Fruit fly (Drosophila melanogaster) whole organism, adult: ENCODE measurements around the gene mgr.

Experiments used
- CG12768 ChIP-seq: fragments of 200-800 bp; sonication (Bioruptor generic); optimal IDR thresholded peaks from 2 replicates; lab custom pipeline; 2017; ENCODE audit warnings: missing biosample characterization, missing genetic modification characterization, mild to moderate bottlenecking, moderate library complexity, missing genetic modification reagents
- CG14711 ChIP-seq: fragments of 200-800 bp; sonication (Bioruptor generic); optimal IDR thresholded peaks from 2 replicates; lab custom pipeline; 2018; ENCODE audit warnings: missing biosample characterization, mild to moderate bottlenecking, missing genetic modification characterization, moderate library complexity
- CG33017 ChIP-seq: fragments of 200-800 bp; sonication (Bioruptor generic); optimal IDR thresholded peaks from 2 replicates; lab custom pipeline; 2018; ENCODE audit warnings: missing biosample characterization, mild to moderate bottlenecking, missing genetic modification characterization, moderate library complexity
- CG7101 ChIP-seq: fragments of 200-800 bp; sonication (Bioruptor generic); optimal IDR thresholded peaks from 2 replicates; lab custom pipeline; 2018; ENCODE audit warnings: missing biosample characterization, mild to moderate bottlenecking, missing genetic modification characterization, moderate library complexity
- Hr96 ChIP-seq: fragments of 200-800 bp; sonication (Bioruptor generic); optimal IDR thresholded peaks from 2 replicates; lab custom pipeline; 2016; ENCODE audit warnings: missing biosample characterization, missing genetic modification characterization
- Mnt ChIP-seq: fragments of 200-800 bp; sonication (Bioruptor generic); optimal IDR thresholded peaks from 2 replicates; lab custom pipeline; 2016; ENCODE audit warnings: missing biosample characterization, mild to moderate bottlenecking, missing genetic modification characterization
- cic ChIP-seq: fragments of 200-800 bp; sonication (Bioruptor generic); optimal IDR thresholded peaks from 2 replicates; lab custom pipeline; 2017; ENCODE audit warnings: missing biosample characterization, mild to moderate bottlenecking, missing genetic modification characterization, moderate library complexity
- cnc ChIP-seq, 2 experiments: fragments of >200 bp; optimal IDR thresholded peaks; 2 replicates each; lab custom pipeline; 2017
- ovo ChIP-seq: fragments of 200-800 bp; sonication (Bioruptor generic); optimal IDR thresholded peaks from 2 replicates; lab custom pipeline; 2016; ENCODE audit warnings: missing biosample characterization, missing genetic modification characterization
- tj ChIP-seq: fragments of 200-800 bp; sonication (Bioruptor generic); optimal IDR thresholded peaks from 3 replicates; lab custom pipeline; 2017; ENCODE audit warnings: missing biosample characterization, mild to moderate bottlenecking, missing genetic modification characterization, moderate library complexity

DNA sequence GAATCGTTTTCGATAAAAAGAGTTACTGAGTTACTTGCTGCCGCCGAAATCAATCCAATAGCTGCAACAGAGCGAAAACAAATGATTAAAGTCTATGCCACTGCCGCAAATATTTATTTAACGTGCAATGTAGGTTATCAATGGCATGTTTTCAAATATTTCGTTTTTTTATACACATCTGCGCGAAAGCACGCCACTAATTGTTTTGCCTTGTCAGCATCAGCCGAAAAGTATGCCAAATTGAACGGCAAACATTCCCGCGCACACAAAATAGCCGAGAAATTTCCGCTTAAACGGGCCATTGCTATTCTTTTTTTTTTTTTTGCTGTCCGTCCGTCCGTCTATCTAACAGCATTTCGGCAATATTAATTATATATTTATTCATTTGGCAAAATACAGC is 42.4 kb upstream of the mgr start:
- TF ChIP-seq ovo (no peak), CG7101 (no peak), tj (no peak), cic (GFP tag; lab: Kevin White, UChicago) (no peak), Mnt (GFP tag; lab: Kevin White, UChicago) (no peak), CG14711 (tag; lab: Kevin White, UChicago) (no peak), CG33017 (tag; lab: Kevin White, UChicago) (no peak), Hr96 (GFP tag; lab: Kevin White, UChicago) (no peak), CG12768 (GFP tag; lab: Kevin White, UChicago) (no peak), cnc (optimal IDR thresholded peaks at IDR 0.05; lab: Kevin White, UChicago) (no peak)
